Worm (Caenorhabditis elegans): Measurements from ENCODE around the gene C49F8.3.

DNA sequence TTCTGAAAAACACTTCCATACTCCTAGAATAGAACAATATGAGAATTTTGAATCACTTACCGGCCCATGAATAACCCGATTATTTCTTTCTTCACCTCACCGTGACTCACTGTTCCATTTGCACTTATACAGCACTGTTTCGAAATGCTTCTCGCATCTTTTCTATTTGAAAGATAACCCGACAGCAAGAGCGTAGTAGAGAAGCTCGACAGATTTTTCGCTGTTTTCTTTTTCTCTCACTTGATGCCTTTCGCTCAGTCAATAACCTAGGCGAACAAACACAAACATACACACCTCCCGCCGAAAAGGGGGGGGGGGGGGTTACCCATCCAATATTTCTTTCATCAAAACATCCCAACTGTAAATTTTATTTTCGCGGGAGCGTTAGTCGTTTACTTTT lies 14.0 kb upstream of the C49F8.3 start:
- TF ChIP-seq lin-39 (tag; optimal IDR thresholded peaks at IDR 0.05) (no peak), jun-1 (tag; optimal IDR thresholded peaks at IDR 0.05) (peak; percentile 8), F49E8.2 (tag; optimal IDR thresholded peaks at IDR 0.05; ENCODE audit: borderline replicate concordance) (no peak), ztf-11 (tag; optimal IDR thresholded peaks at IDR 0.05) (no peak), R02D3.7 (tag; optimal IDR thresholded peaks at IDR 0.05) (no peak), daf-19 (GFP tag; conservative IDR thresholded peaks at IDR 0.05) (no peak), nhr-76 (tag; optimal IDR thresholded peaks at IDR 0.05) (no peak)

All from whole organism, L4 larva.